Worm (Caenorhabditis elegans): ENCODE measurements around the gene str-136.
A peak's percentile ranks its signal among the peaks of the same experiment; 100 is the strongest.

The str-136 gene

ce11 chrV:8247311-8248105 lies 31.2 kb downstream of the str-136 start (continued):
- TF ChIP-seq nhr-129 (tag; optimal IDR thresholded peaks at IDR 0.05) (peak; percentile 51), alr-1 (tag; optimal IDR thresholded peaks at IDR 0.05) (no peak), nhr-12 (tag; optimal IDR thresholded peaks at IDR 0.05) (no peak), mab-5 (tag; optimal IDR thresholded peaks at IDR 0.05) (peak; percentile 19), dmd-4 (tag; optimal IDR thresholded peaks at IDR 0.05) (no peak), nhr-25 (tag; optimal IDR thresholded peaks at IDR 0.05) (peak; percentile 61), ama-1 (optimal IDR thresholded peaks at IDR 0.05) (peak; percentile 97), elt-3 (tag; optimal IDR thresholded peaks at IDR 0.05) (no peak), aly-2 (tag; optimal IDR thresholded peaks at IDR 0.05) (no peak), nhr-21 (tag; optimal IDR thresholded peaks at IDR 0.05) (peak; percentile 77), sma-3 (GFP tag; optimal IDR thresholded peaks at IDR 0.05) (peak; percentile 92), nhr-23 (tag; optimal IDR thresholded peaks at IDR 0.05) (no peak), unc-62 (GFP tag; optimal IDR thresholded peaks at IDR 0.05) (peak; percentile 3), nhr-77 (tag; optimal IDR thresholded peaks at IDR 0.05) (peak; percentile 3), lin-11 (tag; optimal IDR thresholded peaks at IDR 0.05) (no peak), ceh-82 (tag; optimal IDR thresholded peaks at IDR 0.05) (no peak), blmp-1 (tag; optimal IDR thresholded peaks at IDR 0.05; ENCODE audit: insufficient read depth) (no peak), sma-9 (GFP tag; optimal IDR thresholded peaks at IDR 0.05) (peak; percentile 85), sma-9 (tag; optimal IDR thresholded peaks at IDR 0.05) (no peak), fos-1 (tag; optimal IDR thresholded peaks at IDR 0.05) (peak; percentile 82), lin-39 (tag; optimal IDR thresholded peaks at IDR 0.05) (no peak), ztf-4 (tag; optimal IDR thresholded peaks at IDR 0.05) (peak; percentile 42), Y55F3AM.14 (GFP tag; optimal IDR thresholded peaks at IDR 0.05) (no peak)

ce11 chrV:8245457-8245856 lies 33.3 kb downstream of the str-136 start, which contains the start of gene C16D9.5:
Gene C16D9.5 (minus strand): TSS chrV:8245557.
- TF ChIP-seq unc-39 (tag; optimal IDR thresholded peaks at IDR 0.05), result no peak
- no peak for TF ChIP-seq dmd-4 (tag; optimal IDR thresholded peaks at IDR 0.05)
- TF ChIP-seq C34F6.9 (tag; optimal IDR thresholded peaks at IDR 0.05), result no peak
- TF ChIP-seq nhr-6 (tag; optimal IDR thresholded peaks at IDR 0.05), result no peak
- TF ChIP-seq ztf-4 (tag; optimal IDR thresholded peaks at IDR 0.05), result no peak
- no peak for TF ChIP-seq F13H6.1 (tag; optimal IDR thresholded peaks at IDR 0.05)
- no peak for TF ChIP-seq nhr-10 (tag; optimal IDR thresholded peaks at IDR 0.05)
- TF ChIP-seq unc-55 (GFP tag; optimal IDR thresholded peaks at IDR 0.05), result no peak
- no peak for TF ChIP-seq ceh-16 (tag; optimal IDR thresholded peaks at IDR 0.05)
- TF ChIP-seq nhr-11 (tag; optimal IDR thresholded peaks at IDR 0.05), result no peak

ce11 chrV:8243201-8243600 lies 35.5 kb downstream of the str-136 start:
- TF ChIP-seq sma-9 (GFP tag; optimal IDR thresholded peaks at IDR 0.05), result no peak
- TF ChIP-seq sma-9 (tag; optimal IDR thresholded peaks at IDR 0.05), result no peak
- TF ChIP-seq nhr-25 (tag; optimal IDR thresholded peaks at IDR 0.05), result no peak
- TF ChIP-seq Y55F3AM.14 (GFP tag; optimal IDR thresholded peaks at IDR 0.05), result no peak
- peak; percentile 73 for TF ChIP-seq fos-1 (tag; optimal IDR thresholded peaks at IDR 0.05)
- no peak for TF ChIP-seq F13H6.1 (tag; optimal IDR thresholded peaks at IDR 0.05)

ce11 chrV:8242798-8243197 lies 35.9 kb downstream of the str-136 start, which contains the start of gene C16D9.4:
Gene C16D9.4 (minus strand): TSS chrV:8242898.
- TF ChIP-seq skn-1 (tag; optimal IDR thresholded peaks at IDR 0.05), result no peak
- no peak for TF ChIP-seq elt-3 (tag; optimal IDR thresholded peaks at IDR 0.05)
- TF ChIP-seq mbf-1 (tag; optimal IDR thresholded peaks at IDR 0.05), result no peak
- TF ChIP-seq egl-27 (tag; optimal IDR thresholded peaks at IDR 0.05), result no peak
- no peak for TF ChIP-seq zag-1 (tag; optimal IDR thresholded peaks at IDR 0.05)
- TF ChIP-seq elt-1 (tag; optimal IDR thresholded peaks at IDR 0.05), result no peak
- no peak for TF ChIP-seq nhr-21 (tag; optimal IDR thresholded peaks at IDR 0.05)
- TF ChIP-seq ztf-4 (tag; optimal IDR thresholded peaks at IDR 0.05), result no peak

ce11 chrV:8239928-8240327 lies 38.8 kb downstream of the str-136 start, which contains the start of gene C16D9.3:
Gene C16D9.3 (minus strand): TSS chrV:8240028.
- TF ChIP-seq skn-1 (tag; optimal IDR thresholded peaks at IDR 0.05) (no peak), ceh-16 (tag; optimal IDR thresholded peaks at IDR 0.05) (no peak), nhr-11 (tag; optimal IDR thresholded peaks at IDR 0.05) (no peak), mab-5 (tag; optimal IDR thresholded peaks at IDR 0.05) (no peak)

Measured in whole organism, L2 larva.